Fruit fly (Drosophila melanogaster) whole organism, adult: Measurements from ENCODE around the gene Ubr3.
A peak's percentile ranks its signal among the peaks of the same experiment; 100 is the strongest.

ENCODE experiments used
- CG11617 ChIP-seq: fragments of 200-800 bp; sonication (Bioruptor generic); optimal IDR thresholded peaks from 2 replicates; lab custom pipeline; 2017; ENCODE audit warnings: mild to moderate bottlenecking, missing biosample characterization, missing genetic modification reagents, missing genetic modification characterization
- CG12768 ChIP-seq: fragments of 200-800 bp; sonication (Bioruptor generic); optimal IDR thresholded peaks from 2 replicates; lab custom pipeline; 2017; ENCODE audit warnings: missing biosample characterization, missing genetic modification characterization, mild to moderate bottlenecking, moderate library complexity, missing genetic modification reagents
- CG14711 ChIP-seq: fragments of 200-800 bp; sonication (Bioruptor generic); optimal IDR thresholded peaks from 2 replicates; lab custom pipeline; 2018; ENCODE audit warnings: missing biosample characterization, mild to moderate bottlenecking, missing genetic modification characterization, moderate library complexity
- CG1620 ChIP-seq: fragments of 200-800 bp; sonication (Bioruptor generic); optimal IDR thresholded peaks from 2 replicates; lab custom pipeline; 2016; ENCODE audit warnings: missing biosample characterization, missing genetic modification characterization
- CG33017 ChIP-seq: fragments of 200-800 bp; sonication (Bioruptor generic); optimal IDR thresholded peaks from 2 replicates; lab custom pipeline; 2018; ENCODE audit warnings: missing biosample characterization, mild to moderate bottlenecking, missing genetic modification characterization, moderate library complexity
- CG5204 ChIP-seq: fragments of 200-800 bp; sonication (Bioruptor generic); optimal IDR thresholded peaks from 2 replicates; lab custom pipeline; 2016; ENCODE audit warnings: missing biosample characterization, missing genetic modification characterization
- CG7045 ChIP-seq: fragments of 200-800 bp; sonication (Bioruptor generic); optimal IDR thresholded peaks from 2 replicates; lab custom pipeline; 2017; ENCODE audit warnings: missing biosample characterization, mild to moderate bottlenecking, missing genetic modification characterization
- CG7101 ChIP-seq: fragments of 200-800 bp; sonication (Bioruptor generic); optimal IDR thresholded peaks from 2 replicates; lab custom pipeline; 2018; ENCODE audit warnings: missing biosample characterization, mild to moderate bottlenecking, missing genetic modification characterization, moderate library complexity
- Clk ChIP-seq: fragments of 200-800 bp; sonication (Bioruptor generic); optimal IDR thresholded peaks from 2 replicates; lab custom pipeline; 2017; ENCODE audit warnings: missing biosample characterization, missing genetic modification characterization
- Crg-1 ChIP-seq: fragments of 200-800 bp; sonication (Bioruptor generic); optimal IDR thresholded peaks from 2 replicates; lab custom pipeline; 2016; ENCODE audit warnings: missing biosample characterization, missing genetic modification characterization
- Hr96 ChIP-seq: fragments of 200-800 bp; sonication (Bioruptor generic); optimal IDR thresholded peaks from 2 replicates; lab custom pipeline; 2016; ENCODE audit warnings: missing biosample characterization, missing genetic modification characterization
- Mnt ChIP-seq: fragments of 200-800 bp; sonication (Bioruptor generic); optimal IDR thresholded peaks from 2 replicates; lab custom pipeline; 2016; ENCODE audit warnings: missing biosample characterization, mild to moderate bottlenecking, missing genetic modification characterization
- bab1 ChIP-seq: fragments of 200-800 bp; sonication (Bioruptor generic); optimal IDR thresholded peaks from 3 replicates; lab custom pipeline; 2019; ENCODE audit warnings: missing biosample characterization, mild to moderate bottlenecking, missing genetic modification characterization, moderate library complexity
- cic ChIP-seq: fragments of 200-800 bp; sonication (Bioruptor generic); optimal IDR thresholded peaks from 2 replicates; lab custom pipeline; 2017; ENCODE audit warnings: missing biosample characterization, mild to moderate bottlenecking, missing genetic modification characterization, moderate library complexity
- cnc ChIP-seq, 2 experiments: fragments of >200 bp; optimal IDR thresholded peaks; 2 replicates each; lab custom pipeline; 2017
- kay ChIP-seq: fragments of 200-800 bp; sonication (Bioruptor generic); peaks from one replicate; lab custom pipeline; 2016; ENCODE audit warnings: missing biosample characterization, missing genetic modification characterization, borderline replicate concordance
- ovo ChIP-seq: fragments of 200-800 bp; sonication (Bioruptor generic); optimal IDR thresholded peaks from 2 replicates; lab custom pipeline; 2016; ENCODE audit warnings: missing biosample characterization, missing genetic modification characterization
- pad ChIP-seq: fragments of 200-800 bp; sonication (Bioruptor generic); optimal IDR thresholded peaks from 3 replicates; lab custom pipeline; 2017; ENCODE audit warnings: missing biosample characterization, missing genetic modification characterization, mild to moderate bottlenecking, moderate library complexity, missing genetic modification reagents
- tj ChIP-seq: fragments of 200-800 bp; sonication (Bioruptor generic); optimal IDR thresholded peaks from 3 replicates; lab custom pipeline; 2017; ENCODE audit warnings: missing biosample characterization, mild to moderate bottlenecking, missing genetic modification characterization, moderate library complexity
- toe ChIP-seq: fragments of 200-800 bp; sonication (Bioruptor generic); optimal IDR thresholded peaks from 2 replicates; lab custom pipeline; 2016; ENCODE audit warnings: missing biosample characterization, missing genetic modification characterization

Ubr3 gene

dm6 chrX:7980786-7981185 lies 45.1 kb downstream of the Ubr3 start:
- no peak for TF ChIP-seq tj (GFP tag; lab: Kevin White, UChicago)
- TF ChIP-seq CG11617 = no peak
- no peak for TF ChIP-seq CG33017
- no peak for TF ChIP-seq kay (GFP tag; lab: Kevin White, UChicago)
- no peak for TF ChIP-seq CG1620 (GFP tag; lab: Kevin White, UChicago)
- TF ChIP-seq CG5204 (GFP tag; lab: Kevin White, UChicago) = no peak

- TF ChIP-seq cnc (optimal IDR thresholded peaks at IDR 0.05; lab: Kevin White, UChicago) = no peak
- no peak for TF ChIP-seq Mnt
- no peak for TF ChIP-seq CG5204 (GFP tag; lab: Kevin White, UChicago)
- TF ChIP-seq tj (GFP tag; lab: Kevin White, UChicago) = peak; percentile 20
- TF ChIP-seq CG1620 (GFP tag; lab: Kevin White, UChicago) = peak; percentile 4
- no peak for TF ChIP-seq CG12768 (GFP tag; lab: Kevin White, UChicago)
- TF ChIP-seq pad = no peak
- no peak for TF ChIP-seq CG7045 (GFP tag; lab: Kevin White, UChicago)
- TF ChIP-seq CG7101 (tag; lab: Kevin White, UChicago) = no peak
- no peak for TF ChIP-seq Clk
- peak; percentile 31 for TF ChIP-seq bab1 (GFP tag; lab: Kevin White, UChicago)
Measured at dm6 chrX:7986551-7986950, 50.9 kb downstream of the Ubr3 start.

DNA sequence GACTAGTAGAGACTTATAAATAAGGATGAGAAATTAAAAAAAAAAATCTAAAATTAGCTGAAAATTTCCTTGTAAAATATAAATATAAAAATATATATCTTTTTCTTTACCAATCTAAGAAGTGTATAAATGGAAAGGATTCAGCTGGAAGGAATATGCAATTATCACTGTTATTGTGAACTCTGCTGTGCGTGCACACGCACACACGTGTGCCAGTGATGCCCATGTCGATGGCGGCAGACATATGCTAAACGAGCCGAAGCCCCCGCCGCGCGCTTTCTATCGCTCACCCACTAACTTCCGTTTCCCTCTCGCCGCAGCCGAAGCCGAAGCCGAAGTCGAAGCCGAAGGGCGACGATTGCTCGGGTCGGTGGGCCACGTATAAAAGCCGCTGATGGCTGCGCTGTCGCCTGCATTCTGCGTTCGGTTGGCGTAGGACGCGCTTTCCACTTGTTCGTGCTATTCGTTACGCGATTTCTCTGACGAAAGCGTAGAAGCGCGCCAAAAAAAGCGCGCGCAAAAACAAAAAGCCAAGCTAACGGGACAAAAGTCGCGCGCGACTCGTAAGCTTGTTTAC lies 59.6 kb downstream of the Ubr3 start, which contains the start of gene Tbh:
TSS of gene Tbh (plus strand) at position 527 of the 577 bp plus-strand sequence.
- no peak for TF ChIP-seq toe (GFP tag; lab: Kevin White, UChicago)
- TF ChIP-seq Hr96 (GFP tag; lab: Kevin White, UChicago) = no peak
- TF ChIP-seq tj (GFP tag; lab: Kevin White, UChicago) = no peak
- TF ChIP-seq CG7101 (tag; lab: Kevin White, UChicago) = no peak
- TF ChIP-seq ovo (GFP tag; lab: Kevin White, UChicago) = no peak
- no peak for TF ChIP-seq pad
- no peak for TF ChIP-seq bab1 (GFP tag; lab: Kevin White, UChicago)
- no peak for TF ChIP-seq Clk
- no peak for TF ChIP-seq CG14711 (tag; lab: Kevin White, UChicago)
- no peak for TF ChIP-seq CG11617
- TF ChIP-seq kay (GFP tag; lab: Kevin White, UChicago) = no peak
- TF ChIP-seq cnc (optimal IDR thresholded peaks at IDR 0.05; lab: Kevin White, UChicago) = no peak
- no peak for TF ChIP-seq CG12768 (GFP tag; lab: Kevin White, UChicago)
- no peak for TF ChIP-seq CG33017
- TF ChIP-seq Crg-1 (GFP tag; lab: Kevin White, UChicago) = no peak
- TF ChIP-seq CG1620 (GFP tag; lab: Kevin White, UChicago) = no peak
- TF ChIP-seq Mnt = no peak
- no peak for TF ChIP-seq CG5204 (GFP tag; lab: Kevin White, UChicago)
- no peak for TF ChIP-seq CG7045 (GFP tag; lab: Kevin White, UChicago)
- no peak for TF ChIP-seq cic (GFP tag; lab: Kevin White, UChicago)
